Fruit fly (Drosophila melanogaster): ENCODE results near the gene CG44227.

dm6 chr3R:8642376-8642966, 42.5 kb downstream of the CG44227 start:
- TF ChIP-seq cic (GFP tag; optimal IDR thresholded peaks at IDR 0.05) (no peak), CG11617 (GFP tag; optimal IDR thresholded peaks at IDR 0.05) (no peak), cnc (optimal IDR thresholded peaks at IDR 0.05) (no peak), bab1 (GFP tag; optimal IDR thresholded peaks at IDR 0.05) (peak; percentile 10), CG12768 (GFP tag; optimal IDR thresholded peaks at IDR 0.05) (no peak), CG1620 (GFP tag; optimal IDR thresholded peaks at IDR 0.05) (no peak), Crg-1 (GFP tag; optimal IDR thresholded peaks at IDR 0.05) (no peak), Clk (GFP tag; optimal IDR thresholded peaks at IDR 0.05) (no peak), CG7045 (GFP tag; optimal IDR thresholded peaks at IDR 0.05) (no peak), tj (GFP tag; optimal IDR thresholded peaks at IDR 0.05) (peak; percentile 90), toe (GFP tag; optimal IDR thresholded peaks at IDR 0.05) (no peak), Hr96 (GFP tag; optimal IDR thresholded peaks at IDR 0.05) (no peak)
